Fruit fly (Drosophila melanogaster) S2 (cell line): Measurements from ENCODE around the gene Trx2.

ENCODE experiments used
- CG8478 ChIP-seq: fragments of >200 bp; optimal IDR thresholded peaks from 2 replicates; lab custom pipeline; 2018
- CTCF ChIP-seq, 2 experiments: fragments of >200 bp; optimal IDR thresholded peaks; 2 replicates each; lab custom pipeline; 2018

- TF ChIP-seq CTCF (optimal IDR thresholded peaks at IDR 0.05; lab: Kevin White, UChicago) (no peak), CG8478 (lab: Kevin White, UChicago) (no peak)
These were observed 43.3 kb downstream of the Trx2 start, which contains the start of gene CG33299 for dm6 chr2L:9656300-9656699.
